Worm (Caenorhabditis elegans) whole organism, L1 larva: ENCODE measurements around the gene gcy-14.

Source experiments
- C34B4.2 ChIP-seq: sonication (generic microtip); optimal IDR thresholded peaks from 2 replicates; lab custom pipeline; 2017; ENCODE audit warnings: mild to moderate bottlenecking, missing genetic modification characterization, missing compliant biosample characterization
- lin-35 ChIP-seq, 2 experiments: fragments of 150-350 bp; optimal IDR thresholded peaks; 2 replicates each; lab custom pipeline; 2014; ENCODE audit warnings: missing biosample characterization in 2 of 2, missing genetic modification characterization in 2 of 2, missing genetic modification reagents in 2 of 2
- lin-39 ChIP-seq: fragments of 150-350 bp; optimal IDR thresholded peaks from 2 replicates; lab custom pipeline; 2014; ENCODE audit warnings: missing biosample characterization, missing genetic modification reagents, missing genetic modification characterization
- nhr-90 ChIP-seq: sonication (generic microtip); optimal IDR thresholded peaks from 2 replicates; lab custom pipeline; 2016; ENCODE audit warnings: mild to moderate bottlenecking, missing genetic modification characterization, missing compliant biosample characterization; ENCODE audit not compliant: poor library complexity
- tbx-2 ChIP-seq: sonication (generic microtip); optimal IDR thresholded peaks from 2 replicates; lab custom pipeline; 2016; ENCODE audit warnings: missing genetic modification characterization, missing compliant biosample characterization
- unc-98 ChIP-seq: fragments of 200-800 bp; sonication (Bioruptor generic); IDR thresholded peaks from 2 replicates; pipeline ENCODE4 v1.3.6; 2022; ENCODE audit warnings: missing genetic modification characterization, missing compliant biosample characterization

ce11 chrV:14897731-14898130 is 29.6 kb upstream of the gcy-14 start, which contains the start of gene H12D21.6:
- TF ChIP-seq tbx-2 (no peak), C34B4.2 (tag; lab: Kevin White, UChicago) (no peak), unc-98 (GFP tag; lab: Robert Waterston, UW) (no peak), nhr-90 (no peak), lin-35 (GFP tag; optimal IDR thresholded peaks at IDR 0.05; lab: Kevin White, UChicago) (no peak), lin-39 (tag; lab: Kevin White, UChicago) (no peak)
